Worm (Caenorhabditis elegans) whole organism, L3 larva: ENCODE measurements around the gene clec-255.

Experiments
- aly-2 ChIP-seq: fragments of 150-350 bp; optimal IDR thresholded peaks from 2 replicates; lab custom pipeline; 2014; ENCODE audit warnings: missing biosample characterization, missing genetic modification characterization
- ama-1 ChIP-seq: fragments of 150-350 bp; optimal IDR thresholded peaks from 2 replicates; lab custom pipeline; 2018
- ceh-82 ChIP-seq: fragments of 150-350 bp; optimal IDR thresholded peaks from 2 replicates; lab custom pipeline; 2014; ENCODE audit warnings: missing biosample characterization, missing genetic modification characterization
- elt-2 ChIP-seq: sonication (generic microtip); optimal IDR thresholded peaks from 2 replicates; lab custom pipeline; 2016; ENCODE audit warnings: missing genetic modification reagents, mild to moderate bottlenecking, missing genetic modification characterization, missing compliant biosample characterization
- nfya-1 ChIP-seq: sonication (generic microtip); optimal IDR thresholded peaks from 2 replicates; lab custom pipeline; 2017; ENCODE audit warnings: missing genetic modification characterization, mild to moderate bottlenecking, missing compliant biosample characterization, antibody characterized with exemption, moderate library complexity; ENCODE audit not compliant: insufficient read depth
- nhr-237 ChIP-seq: fragments of 150-350 bp; optimal IDR thresholded peaks from 2 replicates; lab custom pipeline; 2014; ENCODE audit warnings: missing biosample characterization, missing genetic modification characterization
- nhr-76 ChIP-seq: fragments of 150-350 bp; sonication (generic microtip); optimal IDR thresholded peaks from 5 replicates; lab custom pipeline; 2014; ENCODE audit warnings: missing biosample characterization, missing genetic modification characterization
- nhr-77 ChIP-seq: fragments of 150-350 bp; optimal IDR thresholded peaks from 2 replicates; lab custom pipeline; 2014; ENCODE audit warnings: missing biosample characterization, missing genetic modification characterization
- snpc-4 ChIP-seq: fragments of 150-350 bp; optimal IDR thresholded peaks from 2 replicates; lab custom pipeline; 2014; ENCODE audit warnings: missing biosample characterization, missing genetic modification characterization
- tbx-2 ChIP-seq: sonication (generic microtip); optimal IDR thresholded peaks from 2 replicates; lab custom pipeline; 2016; ENCODE audit warnings: mild to moderate bottlenecking, missing genetic modification characterization, missing compliant biosample characterization
- zag-1 ChIP-seq: fragments of 150-350 bp; optimal IDR thresholded peaks from 2 replicates; lab custom pipeline; 2014; ENCODE audit warnings: missing biosample characterization, missing genetic modification characterization
- ztf-11 ChIP-seq: fragments of 150-350 bp; optimal IDR thresholded peaks from 2 replicates; lab custom pipeline; 2014; ENCODE audit warnings: missing biosample characterization, missing genetic modification characterization

DNA sequence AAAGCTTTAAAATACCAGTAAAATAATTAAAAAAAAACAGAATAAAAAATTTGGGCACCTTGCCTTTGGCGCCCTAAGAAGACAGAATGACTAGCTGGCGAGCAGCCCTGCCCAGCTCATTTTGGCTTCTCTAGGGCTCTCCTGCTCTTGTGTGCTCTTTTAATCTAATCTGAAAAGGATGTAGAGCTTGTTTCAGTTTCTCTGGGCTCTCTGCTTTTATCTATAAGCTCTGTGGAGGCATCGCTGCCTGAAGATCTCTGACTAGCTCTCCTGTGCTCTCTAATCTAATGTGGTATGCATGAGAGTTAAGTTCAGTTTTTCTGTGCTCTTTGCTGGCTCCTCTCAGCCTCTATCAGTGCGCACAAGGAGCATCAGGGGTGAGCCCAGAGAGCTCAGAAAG lies 44.7 kb downstream of the clec-255 start:
- no peak for TF ChIP-seq ceh-82 (tag; lab: Kevin White, UChicago)
- TF ChIP-seq snpc-4 (tag; lab: Kevin White, UChicago) = no peak
- no peak for TF ChIP-seq nhr-76 (tag; lab: Kevin White, UChicago)
- no peak for TF ChIP-seq elt-2 (tag; lab: Kevin White, UChicago)
- no peak for TF ChIP-seq ztf-11 (tag; lab: Kevin White, UChicago)
- no peak for TF ChIP-seq ama-1
- TF ChIP-seq tbx-2 (tag; lab: Kevin White, UChicago) = no peak
- no peak for TF ChIP-seq zag-1 (tag; lab: Kevin White, UChicago)
- TF ChIP-seq nhr-237 = no peak
- TF ChIP-seq nhr-77 = no peak
- no peak for TF ChIP-seq aly-2 (tag; lab: Kevin White, UChicago)
- TF ChIP-seq nfya-1 (tag; lab: Kevin White, UChicago) = no peak
